Worm (Caenorhabditis elegans): ENCODE results near the gene ints-13.

- no peak for TF ChIP-seq nhr-237 (tag; optimal IDR thresholded peaks at IDR 0.05)
- no peak for TF ChIP-seq F44E2.7 (GFP tag; IDR thresholded peaks at IDR 0.05)
- no peak for TF ChIP-seq R02D3.7 (tag; optimal IDR thresholded peaks at IDR 0.05)
- no peak for TF ChIP-seq dmd-9 (GFP tag; IDR thresholded peaks at IDR 0.05)
- no peak for TF ChIP-seq pha-4 (GFP tag; IDR thresholded peaks at IDR 0.05)
- TF ChIP-seq pha-4 (tag; optimal IDR thresholded peaks at IDR 0.05), result no peak
- no peak for TF ChIP-seq egl-27 (tag; optimal IDR thresholded peaks at IDR 0.05)
- TF ChIP-seq nhr-11 (tag; optimal IDR thresholded peaks at IDR 0.05), result no peak
- TF ChIP-seq ceh-82 (tag; optimal IDR thresholded peaks at IDR 0.05), result no peak
These were observed 32.3 kb downstream of the ints-13 start, which contains the start of gene coa-1 for ce11 chrIV:204998-205397.
